Fruit fly (Drosophila melanogaster) whole organism, wandering third instar larva: ENCODE results near the gene Tssk.

Source experiments
- OdsH ChIP-seq: fragments of 200-800 bp; sonication (Bioruptor generic); optimal IDR thresholded peaks from 2 replicates; lab custom pipeline; 2016; ENCODE audit warnings: missing biosample characterization, mild to moderate bottlenecking, missing genetic modification characterization
- ey ChIP-seq: fragments of 200-800 bp; sonication (Bioruptor generic); optimal IDR thresholded peaks from 2 replicates; lab custom pipeline; 2016; ENCODE audit warnings: missing biosample characterization, missing genetic modification characterization
- fru ChIP-seq: fragments of 200-800 bp; sonication (Bioruptor generic); optimal IDR thresholded peaks from 3 replicates; lab custom pipeline; 2016; ENCODE audit warnings: missing biosample characterization, mild to moderate bottlenecking, missing genetic modification characterization
- psq ChIP-seq: fragments of 200-800 bp; sonication (Bioruptor generic); optimal IDR thresholded peaks from 3 replicates; lab custom pipeline; 2017; ENCODE audit warnings: missing biosample characterization, mild to moderate bottlenecking, missing genetic modification characterization, moderate library complexity

dm6 chr3R:18572845-18573490 is 25.5 kb upstream of the Tssk start, which contains the start of the genes CG7694 and fray:
- no peak for TF ChIP-seq psq (GFP tag; lab: Kevin White, UChicago)
- TF ChIP-seq OdsH (GFP tag; lab: Kevin White, UChicago) = no peak
- TF ChIP-seq fru = no peak
- TF ChIP-seq ey (GFP tag; lab: Kevin White, UChicago) = no peak
